Fruit fly (Drosophila melanogaster) whole organism, pupa: ENCODE measurements around the gene ebi.

Experiments used
- CG13204 ChIP-seq: fragments of 200-800 bp; sonication (Bioruptor generic); optimal IDR thresholded peaks from 2 replicates; lab custom pipeline; 2018; ENCODE audit warnings: missing biosample characterization, mild to moderate bottlenecking, missing genetic modification characterization, moderate library complexity
- CG15710 ChIP-seq: fragments of 200-800 bp; sonication (Bioruptor generic); optimal IDR thresholded peaks from 2 replicates; lab custom pipeline; 2018; ENCODE audit warnings: missing biosample characterization, mild to moderate bottlenecking, missing genetic modification characterization, moderate library complexity
- CG17806 ChIP-seq: fragments of 200-800 bp; sonication (Bioruptor generic); optimal IDR thresholded peaks from 2 replicates; lab custom pipeline; 2018; ENCODE audit warnings: missing biosample characterization, mild to moderate bottlenecking, missing genetic modification characterization, moderate library complexity
- CG32121 ChIP-seq: fragments of 200-800 bp; sonication (Bioruptor generic); IDR thresholded peaks from 2 replicates; pipeline ENCODE4 v1.3.6; 2022; ENCODE audit warnings: missing biosample characterization, missing genetic modification characterization
- CG34367 ChIP-seq: fragments of 200-800 bp; sonication (Bioruptor generic); optimal IDR thresholded peaks from 2 replicates; lab custom pipeline; 2018; ENCODE audit warnings: missing biosample characterization, mild to moderate bottlenecking, missing genetic modification characterization
- CG8301 ChIP-seq: fragments of 200-800 bp; sonication (Bioruptor generic); optimal IDR thresholded peaks from 2 replicates; lab custom pipeline; 2018; ENCODE audit warnings: missing biosample characterization, mild to moderate bottlenecking, missing genetic modification characterization
- D1 ChIP-seq: fragments of 200-800 bp; sonication (Bioruptor generic); optimal IDR thresholded peaks from 2 replicates; lab custom pipeline; 2018; ENCODE audit warnings: missing biosample characterization, mild to moderate bottlenecking, missing genetic modification characterization, moderate library complexity
- EcR ChIP-seq: fragments of 200-800 bp; sonication (Bioruptor generic); optimal IDR thresholded peaks from 3 replicates; lab custom pipeline; 2019; ENCODE audit warnings: missing biosample characterization, missing genetic modification characterization, mild to moderate bottlenecking, moderate library complexity, missing genetic modification reagents
- Pif1B ChIP-seq: fragments of 200-800 bp; sonication (Bioruptor generic); optimal IDR thresholded peaks from 3 replicates; lab custom pipeline; 2016; ENCODE audit warnings: missing biosample characterization, missing genetic modification characterization
- Snoo ChIP-seq: fragments of 200-800 bp; sonication (Bioruptor generic); optimal IDR thresholded peaks from 3 replicates; lab custom pipeline; 2017; ENCODE audit warnings: missing biosample characterization, mild to moderate bottlenecking, missing genetic modification characterization, inconsistent platforms
- rn ChIP-seq: fragments of 200-800 bp; sonication (Bioruptor generic); IDR thresholded peaks from 2 replicates; pipeline ENCODE4 v1.3.6; 2022; ENCODE audit warnings: missing biosample characterization, missing genetic modification characterization

DNA sequence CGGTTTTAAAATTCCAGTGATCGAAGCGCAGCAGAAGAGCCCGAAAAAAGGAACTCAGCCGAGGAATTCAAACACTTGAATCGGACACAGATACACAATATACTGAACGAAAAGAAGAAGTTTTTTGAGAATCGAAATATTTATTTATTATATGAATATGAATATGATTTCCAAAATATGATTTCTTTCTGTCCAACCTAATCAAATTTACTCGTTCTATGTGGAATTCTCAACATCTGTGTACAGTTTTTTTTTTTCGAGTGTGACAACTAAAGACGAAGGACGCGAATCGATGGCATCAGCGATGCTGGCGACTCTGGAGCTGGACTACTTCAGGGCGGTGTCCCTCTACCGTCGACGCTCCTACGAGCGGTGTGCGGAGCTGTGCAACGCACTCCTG is 8.3 kb downstream of the ebi start:
- TF ChIP-seq CG15710 (tag; lab: Kevin White, UChicago) (peak; percentile 45), CG13204 (GFP tag; lab: Kevin White, UChicago) (no peak), Snoo (tag; lab: Kevin White, UChicago) (peak; percentile 78), D1 (tag; lab: Kevin White, UChicago) (no peak), CG34367 (tag; lab: Kevin White, UChicago) (peak; percentile 14), CG8301 (tag; lab: Kevin White, UChicago) (peak; percentile 51), Pif1B (GFP tag; lab: Kevin White, UChicago) (peak; percentile 52), rn (no peak), EcR (GFP tag; lab: Kevin White, UChicago) (no peak), CG32121 (GFP tag; lab: Robert Waterston, UW) (no peak), CG17806 (tag; lab: Kevin White, UChicago) (peak; percentile 56)
